Worm (Caenorhabditis elegans) whole organism, L4/young adult: ENCODE data around the gene F26F2.11.
"Not testable (repeated sequence)": the region's sequence is repeated elsewhere in the genome, so short reads cannot be mapped to it uniquely, and the experiment has no call there.

Experiments used
- W03F9.2 ChIP-seq: fragments of 150-350 bp; optimal IDR thresholded peaks from 2 replicates; lab custom pipeline; 2014; ENCODE audit warnings: missing biosample characterization, missing genetic modification characterization
- dao-5 ChIP-seq: sonication (generic microtip); optimal IDR thresholded peaks from 2 replicates; lab custom pipeline; 2016; ENCODE audit warnings: missing genotype, missing genetic modification characterization, moderate library complexity, missing compliant biosample characterization
- him-1 ChIP-seq: sonication (generic microtip); optimal IDR thresholded peaks from 2 replicates; lab custom pipeline; 2016; ENCODE audit warnings: missing genotype, missing genetic modification reagents, missing genetic modification characterization, missing compliant biosample characterization

- not testable (repeated sequence) for TF ChIP-seq him-1, dao-5, W03F9.2 (tag; lab: Kevin White, UChicago)
Observed at ce11 chrV:20564054-20564453, 31.5 kb downstream of the F26F2.11 start, which contains the start of gene F26F2.13.
